Fruit fly (Drosophila melanogaster): ENCODE results near the gene Fum2.

Fum2 gene

DNA sequence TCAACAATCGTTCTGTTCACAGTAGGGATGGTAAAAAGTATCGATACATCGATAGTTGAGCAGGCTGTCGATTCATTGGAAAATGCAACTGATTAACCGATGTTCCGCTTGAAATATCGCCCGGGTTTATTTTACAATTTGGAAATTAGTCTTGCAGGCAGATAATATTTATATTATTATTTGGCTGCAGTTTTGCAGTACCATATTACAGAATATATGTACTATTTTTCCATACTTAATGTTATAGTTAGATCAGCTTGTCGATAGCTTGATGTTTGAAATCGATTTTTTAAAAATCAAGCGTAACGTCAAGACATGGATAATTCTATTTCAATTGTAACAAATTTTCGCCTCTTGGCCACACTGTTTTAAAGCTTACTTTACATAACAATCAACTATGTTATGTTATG is 13.4 kb downstream of the Fum2 start, which contains the start of gene CG14442 (continued):
- peak; percentile 23 for TF ChIP-seq unpg (GFP tag; optimal IDR thresholded peaks at IDR 0.05)
- peak; percentile 65 for TF ChIP-seq Dp (GFP tag; optimal IDR thresholded peaks at IDR 0.05)
- TF ChIP-seq Rfx (GFP tag; IDR thresholded peaks at IDR 0.05): peak; percentile 51
- peak; percentile 59 for TF ChIP-seq slbo (GFP tag; IDR thresholded peaks at IDR 0.05)
- TF ChIP-seq CG12744 (GFP tag; optimal IDR thresholded peaks at IDR 0.05): peak; percentile 17
- TF ChIP-seq chinmo (GFP tag; IDR thresholded peaks at IDR 0.05; ENCODE audit: partially characterized antibody): peak; percentile 83
- peak; percentile 6 for TF ChIP-seq CG5180 (GFP tag; optimal IDR thresholded peaks at IDR 0.05)
- peak; percentile 71 for TF ChIP-seq lilli (GFP tag; optimal IDR thresholded peaks at IDR 0.05)
- peak; percentile 60 for TF ChIP-seq CG2120 (GFP tag; optimal IDR thresholded peaks at IDR 0.05)
- TF ChIP-seq Oaz (GFP tag; IDR thresholded peaks at IDR 0.05): no peak
- peak; percentile 67 for TF ChIP-seq Myb (GFP tag; optimal IDR thresholded peaks at IDR 0.05)
- TF ChIP-seq CG13775 (GFP tag; optimal IDR thresholded peaks at IDR 0.05): peak; percentile 45
- peak; percentile 92 for TF ChIP-seq CG6791 (GFP tag; IDR thresholded peaks at IDR 0.05; ENCODE audit: partially characterized antibody)
- no peak for TF ChIP-seq pros (GFP tag; optimal IDR thresholded peaks at IDR 0.05)
- TF ChIP-seq sqz (GFP tag; optimal IDR thresholded peaks at IDR 0.05): no peak
- peak; percentile 91 for TF ChIP-seq ato (GFP tag; IDR thresholded peaks at IDR 0.05; ENCODE audit: partially characterized antibody)
- TF ChIP-seq Bgb (GFP tag; IDR thresholded peaks at IDR 0.05; ENCODE audit: partially characterized antibody): peak; percentile 93
- no peak for TF ChIP-seq CG34422 (GFP tag; IDR thresholded peaks at IDR 0.05)
- 0 out of 2 replicates have a peak, but pooled peaks have one; percentile 13 for TF ChIP-seq al (GFP tag; IDR thresholded peaks at IDR 0.05)
- TF ChIP-seq zen2 (GFP tag; IDR thresholded peaks at IDR 0.05; ENCODE audit: partially characterized antibody): peak; percentile 91
- peak; percentile 2 for TF ChIP-seq CG10147 (GFP tag; optimal IDR thresholded peaks at IDR 0.05)
- TF ChIP-seq Dfd (GFP tag; optimal IDR thresholded peaks at IDR 0.05): no peak
- peak; percentile 64 for TF ChIP-seq CG30403 (GFP tag; optimal IDR thresholded peaks at IDR 0.05)
- peak; percentile 46; the same call in 1 of the 2 replicates for TF ChIP-seq CG6689 (GFP tag; IDR thresholded peaks at IDR 0.05)
- no peak for TF ChIP-seq Drgx (GFP tag; IDR thresholded peaks at IDR 0.05)
- TF ChIP-seq Doc3 (GFP tag; IDR thresholded peaks at IDR 0.05; ENCODE audit: partially characterized antibody): peak; percentile 93
- peak; percentile 18; the same call in 1 of the 2 replicates for TF ChIP-seq Xrp1 (GFP tag; IDR thresholded peaks at IDR 0.05)
- TF ChIP-seq CG11560 (tag; IDR thresholded peaks at IDR 0.05): no peak
- TF ChIP-seq CG2875 (GFP tag; optimal IDR thresholded peaks at IDR 0.05): no peak
- TF ChIP-seq CG2116 (GFP tag; optimal IDR thresholded peaks at IDR 0.05): peak; percentile 97
- peak; percentile 78 for TF ChIP-seq row (GFP tag; IDR thresholded peaks at IDR 0.05)
- peak; percentile 41 for TF ChIP-seq B-H2 (GFP tag; optimal IDR thresholded peaks at IDR 0.05)
- TF ChIP-seq Oli (tag; optimal IDR thresholded peaks at IDR 0.05): peak; percentile 25
- peak; percentile 48 for TF ChIP-seq trem (tag; optimal IDR thresholded peaks at IDR 0.05)
- TF ChIP-seq Atf-2 (GFP tag; optimal IDR thresholded peaks at IDR 0.05): peak; percentile 12
- no peak for TF ChIP-seq CG9215 (GFP tag; IDR thresholded peaks at IDR 0.05)
- no peak for TF ChIP-seq run (tag; optimal IDR thresholded peaks at IDR 0.05)
- no peak for TF ChIP-seq CG5953 (GFP tag; IDR thresholded peaks at IDR 0.05)
- peak; percentile 45 for TF ChIP-seq CG3995 (GFP tag; optimal IDR thresholded peaks at IDR 0.05)
- peak; percentile 98 for TF ChIP-seq stwl (tag; optimal IDR thresholded peaks at IDR 0.05)
- peak; percentile 4 for TF ChIP-seq CG3838 (GFP tag; optimal IDR thresholded peaks at IDR 0.05)
- TF ChIP-seq amos (GFP tag; IDR thresholded peaks at IDR 0.05; ENCODE audit: partially characterized antibody): peak; percentile 94
- TF ChIP-seq inv (GFP tag; IDR thresholded peaks at IDR 0.05; ENCODE audit: partially characterized antibody): peak; percentile 90
- peak; percentile 9 for TF ChIP-seq CG12942 (GFP tag; optimal IDR thresholded peaks at IDR 0.05)
- TF ChIP-seq CG15514 (GFP tag; optimal IDR thresholded peaks at IDR 0.05): peak; percentile 65
- TF ChIP-seq zfh1 (GFP tag; IDR thresholded peaks at IDR 0.05): peak; percentile 49; the same call in 1 of the 3 replicates
- peak; percentile 93 for TF ChIP-seq CG16813 (GFP tag; IDR thresholded peaks at IDR 0.05; ENCODE audit: partially characterized antibody)
- TF ChIP-seq maf-S (GFP tag; optimal IDR thresholded peaks at IDR 0.05): no peak
- peak; percentile 66 for TF ChIP-seq CG14710 (tag; optimal IDR thresholded peaks at IDR 0.05)
- peak; percentile 92 for TF ChIP-seq CG14860 (GFP tag; IDR thresholded peaks at IDR 0.05; ENCODE audit: partially characterized antibody)
